Worm (Caenorhabditis elegans): ENCODE measurements around the gene T26E4.2.

- TF ChIP-seq ref-1 (GFP tag; conservative IDR thresholded peaks at IDR 0.05) (no peak), cog-1 (tag; optimal IDR thresholded peaks at IDR 0.05) (no peak)
These were observed 50.4 kb downstream of the T26E4.2 start, which contains the start of gene srbc-56 for ce11 chrV:15831586-15831985.

Measured in whole organism, midembryonic.